Worm (Caenorhabditis elegans): ENCODE data around the gene zag-1.

zag-1 gene

DNA sequence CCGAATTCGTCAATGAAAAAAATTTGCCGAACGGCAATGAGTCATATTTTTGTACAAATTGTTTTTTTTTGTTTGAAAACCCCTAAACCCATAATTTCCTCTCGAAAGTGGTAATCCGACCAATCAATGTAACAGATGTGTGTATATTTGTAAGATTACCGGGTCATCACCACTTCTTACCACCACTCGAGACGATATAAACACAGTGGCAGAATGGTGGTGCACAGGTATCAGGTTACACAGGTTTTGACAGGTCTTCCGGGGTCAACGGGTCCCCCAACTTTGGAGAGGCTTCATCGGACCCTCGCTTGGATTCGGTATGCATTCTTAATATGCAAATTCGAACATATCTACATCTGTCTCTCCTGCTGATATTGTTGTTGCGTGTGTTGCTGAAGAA is 17.0 kb upstream of the zag-1 start:
- TF ChIP-seq unc-62 (GFP tag; optimal IDR thresholded peaks at IDR 0.05) = no peak

DNA sequence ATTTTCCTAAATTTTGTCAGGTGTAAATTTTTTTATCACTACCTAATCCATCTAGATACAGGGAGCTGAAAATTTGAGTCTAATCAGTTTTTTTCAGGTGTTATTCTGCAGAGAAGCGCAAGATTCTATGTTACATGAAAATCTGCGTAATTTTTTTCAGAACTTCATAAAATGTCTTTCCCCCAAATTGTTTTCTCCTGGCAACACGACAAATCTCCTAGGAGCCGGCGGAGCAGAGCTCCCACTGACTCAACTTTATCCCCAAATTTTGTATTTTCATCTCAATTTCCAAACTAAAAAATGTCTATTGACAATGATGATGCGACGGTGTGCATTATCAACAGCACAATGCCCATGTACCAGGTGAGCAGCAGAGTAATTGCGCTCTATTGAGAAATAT is 16.2 kb upstream of the zag-1 start, which contains the start of gene F28F9.2:
Gene F28F9.2 (plus strand): TSS at position 301 of the 400 bp plus-strand sequence.
- TF ChIP-seq unc-62 (GFP tag; optimal IDR thresholded peaks at IDR 0.05) = no peak

DNA sequence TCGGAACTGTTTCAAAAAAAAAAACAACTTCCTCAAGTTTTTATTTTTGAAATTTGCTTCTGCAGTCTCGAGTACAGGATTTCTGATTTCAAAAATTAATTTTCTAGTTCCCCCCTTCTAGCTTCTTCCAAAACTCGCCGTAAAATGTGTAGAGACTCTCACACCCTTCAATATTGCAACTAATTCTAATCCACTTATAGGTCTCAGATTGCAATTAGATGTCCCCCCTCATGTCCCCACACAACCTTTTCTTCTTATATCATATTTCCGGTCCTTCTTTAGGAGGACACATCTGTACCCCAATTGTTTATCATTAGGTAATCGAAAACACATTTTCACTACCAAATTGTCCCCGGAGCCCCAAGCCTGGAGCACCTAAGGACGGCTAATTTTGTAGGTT is 15.2 kb upstream of the zag-1 start:
- no peak for TF ChIP-seq unc-62 (GFP tag; optimal IDR thresholded peaks at IDR 0.05)

DNA sequence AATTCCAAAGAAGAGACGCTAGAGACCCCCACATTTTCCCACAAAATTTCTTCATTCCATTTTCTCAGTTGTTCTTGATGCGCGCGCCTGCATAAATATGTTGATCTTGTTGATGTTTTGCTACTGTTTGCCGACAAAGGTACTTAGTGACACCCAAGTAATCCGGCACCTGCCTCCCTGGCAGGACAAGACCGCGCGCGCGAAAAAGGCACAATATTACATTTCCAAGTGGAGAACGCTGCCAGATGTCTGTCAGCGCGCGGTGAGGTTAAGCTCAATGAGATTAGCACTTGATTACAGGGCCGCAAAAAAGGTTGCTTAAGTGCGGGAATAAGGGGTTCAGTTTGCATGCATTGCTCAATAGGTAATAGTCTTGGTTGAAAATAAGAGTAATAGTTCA is 14.0 kb upstream of the zag-1 start:
- no peak for TF ChIP-seq unc-62 (GFP tag; optimal IDR thresholded peaks at IDR 0.05)

DNA sequence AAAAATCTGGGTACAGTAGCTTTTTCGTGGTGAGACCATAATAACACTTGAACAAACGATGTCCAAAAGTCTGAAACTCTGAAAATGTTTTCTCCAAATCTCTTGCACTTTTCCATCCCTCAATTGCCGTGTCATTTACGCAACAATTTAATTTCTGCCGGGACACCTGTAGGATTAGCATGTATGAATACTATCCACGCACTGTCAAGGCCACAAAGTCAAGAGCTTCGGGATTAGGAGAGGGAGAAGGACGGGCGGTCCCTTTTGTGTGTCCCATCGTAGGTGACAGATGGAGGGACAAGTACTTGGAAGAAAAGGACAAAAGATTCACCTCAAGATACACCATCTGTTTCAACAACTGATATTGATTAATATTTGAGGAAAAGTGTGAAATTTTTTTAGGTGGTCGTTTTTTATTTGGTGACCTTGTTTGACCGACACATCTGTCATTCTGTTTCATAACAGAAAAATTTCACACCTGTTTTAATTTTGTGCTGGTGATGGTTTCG is 12.6 kb upstream of the zag-1 start:
- no peak for TF ChIP-seq unc-62 (GFP tag; optimal IDR thresholded peaks at IDR 0.05)

DNA sequence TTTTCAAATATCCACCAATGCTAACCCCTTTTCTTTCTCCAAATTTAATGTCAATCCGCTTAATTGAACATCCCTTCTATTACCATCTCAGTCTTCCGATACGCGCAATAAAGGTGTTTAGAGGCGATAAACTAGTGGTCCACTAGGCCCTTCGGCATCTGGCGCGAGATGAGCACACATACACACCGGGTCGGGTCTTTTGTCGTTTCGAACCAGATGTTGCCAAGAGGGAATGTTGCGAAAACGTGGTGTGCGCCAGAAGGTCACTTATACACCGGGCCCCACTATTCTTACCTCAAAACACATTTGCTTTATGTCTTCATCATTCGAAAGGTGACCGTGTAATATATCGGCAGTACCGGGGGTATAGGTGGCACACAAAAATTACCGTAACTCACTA is 11.6 kb upstream of the zag-1 start:
- no peak for TF ChIP-seq unc-62 (GFP tag; optimal IDR thresholded peaks at IDR 0.05)

DNA sequence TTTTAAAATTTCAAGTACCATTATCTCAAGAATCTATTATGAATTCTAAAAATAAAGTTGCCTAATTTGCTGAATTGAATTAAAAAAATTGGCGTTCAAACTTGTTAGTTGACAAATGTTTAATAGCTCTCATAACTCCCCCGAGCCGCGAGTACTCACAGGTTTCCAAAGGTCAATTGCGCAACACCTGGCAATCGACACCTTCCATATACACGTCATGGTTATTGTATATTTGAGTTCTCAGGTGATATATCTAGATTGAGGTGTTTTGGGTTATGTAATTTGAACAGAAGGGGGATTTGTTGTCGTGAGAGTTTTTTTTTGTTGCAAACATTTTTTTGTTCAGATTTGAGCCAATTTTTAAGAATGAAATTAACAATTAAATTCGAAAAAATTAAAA is 11.1 kb upstream of the zag-1 start:
- TF ChIP-seq unc-62 (GFP tag; optimal IDR thresholded peaks at IDR 0.05) = no peak

DNA sequence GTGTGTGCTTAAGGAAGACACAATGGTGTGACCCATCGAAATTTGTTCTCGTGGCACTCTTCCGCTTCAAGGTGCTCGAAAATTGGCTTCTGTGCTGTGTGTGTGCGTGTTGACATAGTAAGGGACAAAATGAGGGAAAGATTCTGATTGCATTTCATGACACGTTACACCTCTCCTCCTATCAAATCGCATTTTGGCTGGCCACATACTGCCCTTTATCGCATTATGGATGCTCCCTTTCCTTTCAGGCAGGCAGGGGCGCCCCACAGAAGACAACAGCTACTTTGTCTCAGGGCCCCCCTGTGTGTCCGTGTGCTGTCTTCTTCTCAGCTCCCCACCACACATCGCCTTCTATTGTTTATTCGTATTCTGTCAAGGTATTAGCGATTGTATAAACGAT is 8.2 kb upstream of the zag-1 start:
- no peak for TF ChIP-seq unc-62 (GFP tag; optimal IDR thresholded peaks at IDR 0.05)

DNA sequence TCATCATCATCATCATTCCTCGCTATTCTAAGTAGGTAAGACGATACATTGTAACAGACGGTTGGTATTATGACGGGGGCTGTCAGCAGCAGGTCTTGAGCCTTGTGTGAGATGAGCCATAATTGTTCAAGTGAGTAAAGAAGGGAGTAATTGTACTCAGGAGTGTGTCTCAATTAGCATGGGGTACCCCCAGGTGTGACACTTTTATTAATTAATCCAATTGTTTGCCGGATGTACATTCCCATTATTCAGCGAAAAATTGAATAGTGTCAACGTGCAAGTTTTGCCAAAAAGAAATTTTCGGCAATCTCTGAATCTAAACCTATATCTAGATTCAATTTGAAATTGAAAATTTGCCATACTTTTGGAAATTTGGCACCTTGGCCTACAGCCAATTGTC is 6.7 kb upstream of the zag-1 start:
- TF ChIP-seq unc-62 (GFP tag; optimal IDR thresholded peaks at IDR 0.05) = no peak

DNA sequence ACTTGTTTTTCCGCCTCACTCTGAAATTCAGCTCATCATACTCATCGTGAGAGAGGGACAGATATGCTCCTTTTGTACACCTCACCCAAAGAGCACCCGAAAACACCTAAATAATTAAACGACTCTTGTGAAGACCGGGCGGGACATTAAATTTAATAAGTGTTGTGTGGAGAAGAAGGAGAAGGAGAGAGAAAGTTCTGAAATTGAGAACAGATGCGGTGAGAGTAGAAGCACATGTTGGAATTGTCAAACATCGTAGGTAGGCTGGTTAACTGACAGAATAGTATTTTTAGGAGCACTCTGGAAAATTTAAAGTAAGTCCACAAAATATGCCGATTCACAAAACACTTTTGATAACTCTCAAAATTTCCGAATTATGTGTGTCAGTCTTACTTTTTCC is 2.1 kb upstream of the zag-1 start:
- TF ChIP-seq unc-62 (GFP tag; optimal IDR thresholded peaks at IDR 0.05) = no peak

DNA sequence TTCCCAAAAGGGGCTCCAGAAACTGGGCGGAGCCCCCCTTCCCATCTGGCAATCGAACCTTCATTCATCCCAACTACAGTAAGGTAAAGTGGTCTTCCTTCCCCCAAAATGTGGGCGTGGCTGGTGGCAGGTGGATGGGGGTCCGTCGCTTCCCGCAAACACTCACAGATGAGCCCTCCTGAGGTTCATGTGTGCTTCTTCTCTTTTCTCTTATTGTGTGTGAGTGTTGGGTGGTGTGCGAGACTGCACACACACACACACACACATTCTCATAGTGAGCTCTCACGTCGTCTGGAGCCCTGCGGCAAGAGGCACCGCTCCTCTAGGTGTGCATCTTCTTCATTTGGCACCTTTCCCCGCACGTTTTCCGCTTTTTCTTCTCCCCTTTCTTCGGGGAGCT is 1.0 kb upstream of the zag-1 start:
- no peak for TF ChIP-seq unc-62 (GFP tag; optimal IDR thresholded peaks at IDR 0.05)

DNA sequence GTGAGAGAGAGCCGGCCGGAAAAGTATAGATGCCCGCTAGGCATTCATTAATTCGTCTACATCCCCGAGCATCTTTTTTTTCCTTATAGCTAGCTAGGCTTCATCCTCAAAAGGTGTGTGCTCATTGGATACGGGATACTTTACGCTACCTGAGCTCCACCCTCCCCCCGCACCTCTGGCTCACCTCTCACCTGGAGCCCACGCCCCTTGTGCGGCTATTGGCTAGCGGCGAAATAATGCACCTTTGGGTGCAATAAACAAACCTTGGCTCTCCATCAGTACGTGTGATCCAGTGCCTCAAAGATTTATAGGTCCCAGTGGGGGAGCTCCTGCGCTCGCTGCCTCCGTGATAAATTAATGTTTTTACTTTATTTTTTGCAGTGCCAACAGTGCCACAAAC is 547 bp downstream of the zag-1 start:
- TF ChIP-seq unc-62 (GFP tag; optimal IDR thresholded peaks at IDR 0.05) = no peak

DNA sequence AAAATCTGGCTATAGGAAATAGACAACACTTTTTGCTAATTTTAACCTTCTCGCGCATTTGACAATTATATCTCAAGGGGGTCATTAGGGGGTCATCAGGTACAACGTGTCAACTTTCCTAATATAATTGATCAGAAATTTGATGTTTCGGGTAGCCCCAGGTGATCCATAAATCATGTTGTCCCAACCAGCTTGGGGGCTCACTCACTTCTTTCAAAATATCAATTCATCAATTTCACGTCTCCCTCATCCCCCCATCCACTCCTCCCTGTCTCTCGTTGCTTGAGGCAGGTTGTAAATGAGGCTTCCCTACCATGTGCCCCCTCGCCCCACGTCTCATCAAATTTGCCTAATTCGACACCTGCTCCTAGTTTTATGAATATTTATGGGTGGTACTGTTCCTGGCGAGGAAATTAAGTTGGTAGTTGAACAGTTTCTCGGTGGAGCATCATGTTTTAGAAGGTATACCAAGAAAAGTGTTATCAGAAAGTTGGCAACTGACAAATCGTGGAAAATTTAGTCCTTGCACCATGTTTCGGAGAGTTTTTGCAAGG is 2.4 kb downstream of the zag-1 start:
- no peak for TF ChIP-seq unc-62 (GFP tag; optimal IDR thresholded peaks at IDR 0.05)

DNA sequence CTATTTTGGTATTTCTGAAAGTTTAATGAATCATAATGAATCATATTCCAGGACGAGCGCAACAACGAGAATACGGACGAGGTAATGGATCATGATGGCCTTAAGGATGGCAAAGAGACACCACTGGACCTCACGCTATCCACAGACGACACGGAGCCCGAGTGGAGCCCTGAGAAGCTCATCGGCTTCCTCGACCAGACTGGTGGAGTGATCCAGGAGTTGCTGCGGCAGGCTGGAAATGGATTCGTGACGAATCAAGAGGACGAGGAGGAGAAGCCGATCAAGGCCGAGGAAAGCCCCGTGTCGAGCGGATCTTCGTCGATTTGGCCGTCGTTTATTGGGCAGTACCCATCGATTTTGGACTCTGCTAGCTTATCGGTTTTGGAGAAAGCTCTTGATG is 3.9 kb downstream of the zag-1 start:
- no peak for TF ChIP-seq unc-62 (GFP tag; optimal IDR thresholded peaks at IDR 0.05)

DNA sequence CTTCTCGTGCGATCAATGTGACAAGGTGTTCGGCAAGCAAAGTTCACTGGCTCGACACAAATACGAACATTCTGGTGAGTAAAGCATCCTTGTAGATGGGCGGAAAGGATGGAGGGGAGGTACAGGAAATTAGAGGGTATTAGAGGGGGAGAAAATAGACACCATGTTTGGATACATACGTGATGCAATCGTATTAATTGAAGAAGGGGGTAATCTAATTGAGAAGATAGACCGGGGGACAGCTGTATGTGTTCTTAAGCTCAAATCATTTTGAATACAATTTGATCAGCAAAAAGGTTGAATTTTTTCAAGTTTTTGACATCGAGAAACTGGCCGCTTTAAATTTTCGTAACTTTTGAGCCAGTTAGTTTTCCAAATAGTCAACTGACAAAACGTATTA is 4.8 kb downstream of the zag-1 start:
- TF ChIP-seq unc-62 (GFP tag; optimal IDR thresholded peaks at IDR 0.05) = no peak

DNA sequence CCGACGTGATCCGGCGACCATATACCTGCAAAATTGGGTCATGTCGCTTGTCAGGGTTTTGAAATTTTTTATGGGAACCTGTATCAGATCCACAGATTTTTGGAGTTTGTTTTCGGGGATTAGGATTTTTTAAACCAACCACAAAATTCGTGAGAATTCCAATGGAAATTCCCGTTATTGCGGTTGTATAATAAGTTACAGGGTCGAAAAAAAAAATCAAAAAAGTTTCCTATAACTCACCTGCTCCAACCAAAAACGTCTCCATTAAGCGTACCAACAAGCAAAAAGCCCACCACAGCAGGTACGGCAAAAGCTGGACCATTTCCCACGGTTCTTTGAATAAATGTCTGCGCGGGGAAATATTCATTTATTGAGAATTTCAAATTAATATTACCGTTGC is 7.3 kb downstream of the zag-1 start:
- TF ChIP-seq unc-62 (GFP tag; optimal IDR thresholded peaks at IDR 0.05) = no peak

DNA sequence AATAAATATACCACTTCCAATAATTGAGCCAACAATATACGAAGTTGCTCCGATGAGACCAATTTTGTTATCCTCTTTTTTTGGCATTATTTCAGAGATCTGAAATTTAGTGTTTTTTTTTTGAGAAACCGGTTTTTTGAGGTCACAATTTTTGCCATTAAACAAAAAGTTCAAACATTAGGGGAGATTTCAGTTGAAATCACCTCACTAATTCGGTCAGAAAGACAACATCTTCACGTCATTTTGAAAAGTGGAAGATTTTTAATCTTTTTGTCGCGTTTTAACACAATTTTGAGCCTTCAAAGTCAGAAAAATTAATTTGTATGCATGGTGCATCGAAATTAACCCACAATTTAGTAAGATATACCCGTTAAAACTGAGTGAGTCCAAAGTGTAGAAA is 9.3 kb downstream of the zag-1 start, which contains the start of gene aat-8:
Gene aat-8 (minus strand): TSS at position 101 of the 400 bp plus-strand sequence.
- no peak for TF ChIP-seq unc-62 (GFP tag; optimal IDR thresholded peaks at IDR 0.05)

DNA sequence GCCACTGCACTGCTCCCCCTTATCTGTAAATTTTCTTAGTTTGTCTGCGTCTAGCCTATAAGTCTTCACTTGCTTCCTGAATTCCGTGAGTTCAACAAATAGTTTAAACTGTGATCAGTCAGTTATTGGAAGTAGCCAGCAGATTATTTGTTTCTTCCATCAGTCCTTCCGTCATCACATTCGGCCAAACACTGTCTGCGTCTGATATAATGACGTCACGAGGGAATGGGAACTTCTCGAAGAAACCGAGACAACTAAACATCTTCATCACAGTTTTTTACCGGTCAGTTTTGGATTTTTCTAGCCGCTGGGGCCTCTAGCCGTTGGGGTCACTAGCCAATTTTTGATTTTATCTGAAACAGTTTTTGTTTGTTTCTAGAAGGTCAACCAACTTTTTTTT is 10.4 kb downstream of the zag-1 start:
- TF ChIP-seq unc-62 (GFP tag; optimal IDR thresholded peaks at IDR 0.05) = no peak
